Fruit fly (Drosophila melanogaster): ENCODE data around the gene CG12182.
A peak's percentile ranks its signal among the peaks of the same experiment; 100 is the strongest.

CG12182 gene

DNA sequence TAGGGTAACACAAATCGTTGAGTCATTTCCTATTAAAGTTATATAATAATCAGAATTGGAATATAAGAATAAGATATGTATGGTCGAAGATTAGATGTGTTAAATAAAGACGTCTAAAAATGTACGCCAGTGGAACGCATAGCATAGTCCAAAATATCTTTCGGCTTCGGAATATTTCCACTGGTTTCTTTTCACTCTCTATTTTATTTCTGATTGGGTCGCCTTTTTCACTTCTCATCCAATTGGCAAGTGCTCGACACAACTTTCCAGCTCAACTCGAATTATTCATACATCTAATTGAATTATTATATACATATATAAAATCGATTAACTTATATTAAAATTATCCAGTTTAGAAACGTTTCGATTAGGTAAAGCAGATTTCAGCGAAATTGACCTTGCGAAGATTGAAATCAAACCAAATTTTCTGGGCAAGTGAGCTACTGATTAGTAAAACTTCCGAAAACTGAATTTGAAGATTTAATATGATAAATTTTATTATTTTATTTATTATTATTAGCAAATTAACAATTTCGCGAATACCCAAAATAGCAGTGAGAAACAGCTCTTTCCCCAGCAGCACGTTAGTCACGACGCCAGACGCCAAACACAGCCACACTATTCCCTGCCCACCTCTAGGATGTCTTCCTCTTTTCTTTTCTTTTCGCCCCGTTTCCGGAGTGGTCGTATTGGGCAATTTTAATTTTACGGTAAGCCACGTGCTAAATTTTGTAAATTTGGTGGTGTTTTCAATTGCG is 12.4 kb downstream of the CG12182 start, which contains the start of gene RpL8 (continued):
- peak; percentile 44 for TF ChIP-seq fkh (GFP tag; optimal IDR thresholded peaks at IDR 0.05)
- peak; percentile 35 for TF ChIP-seq CG11294 (GFP tag; IDR thresholded peaks at IDR 0.05)
- TF ChIP-seq CG9139 (GFP tag; optimal IDR thresholded peaks at IDR 0.05) = peak; percentile 77
- peak; percentile 27 for TF ChIP-seq CG6276 (GFP tag; optimal IDR thresholded peaks at IDR 0.05)
- TF ChIP-seq dsx (GFP tag; optimal IDR thresholded peaks at IDR 0.05; ENCODE audit: poor library complexity, severe bottlenecking) = peak; percentile 46
- TF ChIP-seq fd59A (GFP tag; optimal IDR thresholded peaks at IDR 0.05) = peak; percentile 33
- TF ChIP-seq CG10631 (GFP tag; optimal IDR thresholded peaks at IDR 0.05) = peak; percentile 51
- peak; percentile 70 for TF ChIP-seq CG34406 (GFP tag; optimal IDR thresholded peaks at IDR 0.05)
- peak; percentile 73 for TF ChIP-seq CG1621 (tag; optimal IDR thresholded peaks at IDR 0.05)
- peak; percentile 69 for TF ChIP-seq acj6 (GFP tag; optimal IDR thresholded peaks at IDR 0.05)
- peak; percentile 71 for TF ChIP-seq Smox (GFP tag; optimal IDR thresholded peaks at IDR 0.05)
- peak; percentile 5 for TF ChIP-seq Ets21C (GFP tag; optimal IDR thresholded peaks at IDR 0.05)
- peak; percentile 77 to 82 for TF ChIP-seq ss (GFP tag; optimal IDR thresholded peaks at IDR 0.05)
- peak; percentile 29 for TF ChIP-seq Gug (GFP tag; IDR thresholded peaks at IDR 0.05)
- TF ChIP-seq CG31627 (GFP tag; optimal IDR thresholded peaks at IDR 0.05) = peak; percentile 71
- peak; percentile 90 for TF ChIP-seq CG3919 (GFP tag; optimal IDR thresholded peaks at IDR 0.05)
- peak; percentile 91 for TF ChIP-seq CG6163 (GFP tag; IDR thresholded peaks at IDR 0.05)
- peak; percentile 69 for TF ChIP-seq CG6808 (GFP tag; optimal IDR thresholded peaks at IDR 0.05)
- TF ChIP-seq topi (GFP tag; optimal IDR thresholded peaks at IDR 0.05) = peak; percentile 69
- TF ChIP-seq salr (GFP tag; optimal IDR thresholded peaks at IDR 0.05) = peak; percentile 54 to 84
- TF ChIP-seq dac (GFP tag; optimal IDR thresholded peaks at IDR 0.05) = peak; percentile 49
- peak; percentile 56 for TF ChIP-seq CG11902 (GFP tag; optimal IDR thresholded peaks at IDR 0.05)
- TF ChIP-seq svp (GFP tag) = peak; percentile 68
- peak; percentile 62 for TF ChIP-seq CG6792 (GFP tag; optimal IDR thresholded peaks at IDR 0.05)
- TF ChIP-seq vri (GFP tag; optimal IDR thresholded peaks at IDR 0.05) = peak; percentile 80
- peak; percentile 35 for TF ChIP-seq Sox15 (GFP tag; optimal IDR thresholded peaks at IDR 0.05)
- TF ChIP-seq eg (GFP tag; IDR thresholded peaks at IDR 0.05) = peak; percentile 84
- TF ChIP-seq OdsH (GFP tag; optimal IDR thresholded peaks at IDR 0.05) = peak; percentile 78
- peak; percentile 86 for TF ChIP-seq net (GFP tag; optimal IDR thresholded peaks at IDR 0.05)
- peak; percentile 58 for TF ChIP-seq Hr4 (GFP tag; optimal IDR thresholded peaks at IDR 0.05)
- no peak for TF ChIP-seq Hr38 (GFP tag; optimal IDR thresholded peaks at IDR 0.05)
- peak; percentile 28; the same call in 1 of the 2 replicates for TF ChIP-seq CG15336 (GFP tag; IDR thresholded peaks at IDR 0.05)
- peak; percentile 75 for TF ChIP-seq Hr39 (GFP tag; optimal IDR thresholded peaks at IDR 0.05)
- peak; percentile 84 for TF ChIP-seq CG7368 (GFP tag; optimal IDR thresholded peaks at IDR 0.05)
- peak; percentile 68 for TF ChIP-seq CG32006 (GFP tag; optimal IDR thresholded peaks at IDR 0.05)
- TF ChIP-seq Eip93F (GFP tag; optimal IDR thresholded peaks at IDR 0.05) = no peak
- TF ChIP-seq spab (GFP tag; optimal IDR thresholded peaks at IDR 0.05) = peak; percentile 53

- peak; percentile 1 for TF ChIP-seq topi (GFP tag; optimal IDR thresholded peaks at IDR 0.05)
- TF ChIP-seq dac (GFP tag; optimal IDR thresholded peaks at IDR 0.05) = no peak
- TF ChIP-seq fd59A (GFP tag; optimal IDR thresholded peaks at IDR 0.05) = no peak
- TF ChIP-seq eg (GFP tag; IDR thresholded peaks at IDR 0.05) = 0 out of 3 replicates have a peak, but pooled peaks have one; percentile 44
- peak; percentile 51 to 65 for TF ChIP-seq ss (GFP tag; optimal IDR thresholded peaks at IDR 0.05)
- peak; percentile 28 for TF ChIP-seq CG6276 (GFP tag; optimal IDR thresholded peaks at IDR 0.05)
- TF ChIP-seq Hr39 (GFP tag; optimal IDR thresholded peaks at IDR 0.05) = no peak
- no peak for TF ChIP-seq Smox (GFP tag; optimal IDR thresholded peaks at IDR 0.05)
- no peak for TF ChIP-seq OdsH (GFP tag; optimal IDR thresholded peaks at IDR 0.05)
- TF ChIP-seq CG6163 (GFP tag; IDR thresholded peaks at IDR 0.05) = peak; percentile 44
- peak; percentile 78 for TF ChIP-seq svp (GFP tag)
- no peak for TF ChIP-seq CG3032 (tag; optimal IDR thresholded peaks at IDR 0.05)
- TF ChIP-seq CG1621 (tag; optimal IDR thresholded peaks at IDR 0.05) = peak; percentile 77
- no peak for TF ChIP-seq CG10669 (GFP tag; optimal IDR thresholded peaks at IDR 0.05)
- peak; percentile 51 for TF ChIP-seq Sox102F (GFP tag; optimal IDR thresholded peaks at IDR 0.05)
- no peak for TF ChIP-seq spab (GFP tag; optimal IDR thresholded peaks at IDR 0.05)
- no peak for TF ChIP-seq cyc (GFP tag; optimal IDR thresholded peaks at IDR 0.05)
- peak; percentile 20 for TF ChIP-seq dsx (GFP tag; optimal IDR thresholded peaks at IDR 0.05; ENCODE audit: poor library complexity, severe bottlenecking)
- peak; percentile 12 for TF ChIP-seq fkh (GFP tag; optimal IDR thresholded peaks at IDR 0.05)
- peak; percentile 14 for TF ChIP-seq net (GFP tag; optimal IDR thresholded peaks at IDR 0.05)
- no peak for TF ChIP-seq lz (GFP tag; optimal IDR thresholded peaks at IDR 0.05)
- TF ChIP-seq CG16779 (tag; optimal IDR thresholded peaks at IDR 0.05) = peak; percentile 43
- peak; percentile 36 for TF ChIP-seq CG3919 (GFP tag; optimal IDR thresholded peaks at IDR 0.05)
- TF ChIP-seq esn (GFP tag; optimal IDR thresholded peaks at IDR 0.05) = peak; percentile 24
Measured at dm6 chr3L:2585794-2586741, 13.3 kb downstream of the CG12182 start, which contains the start of gene msn. msn (minus strand) TSS chr3L:2586540.

All from whole organism, prepupa.